Worm (Caenorhabditis elegans) whole organism, L4 larva: ENCODE measurements around the gene C45B2.6.

Experiments
- D1046.2 ChIP-seq: fragments of 200-800 bp; sonication (Bioruptor generic); IDR thresholded peaks from 2 replicates; pipeline ENCODE4 v1.3.6; 2022; ENCODE audit warnings: missing genetic modification characterization, missing compliant biosample characterization
- F10B5.3 ChIP-seq: sonication (generic microtip); optimal IDR thresholded peaks from 2 replicates; lab custom pipeline; 2016; ENCODE audit warnings: mild to moderate bottlenecking, missing genetic modification characterization, missing compliant biosample characterization
- F37D6.2 ChIP-seq: sonication (generic microtip); optimal IDR thresholded peaks from 2 replicates; lab custom pipeline; 2016; ENCODE audit warnings: mild to moderate bottlenecking, missing genetic modification characterization, missing compliant biosample characterization
- Y48G9A.11 ChIP-seq: fragments of 200-800 bp; sonication (Bioruptor generic); IDR thresholded peaks from 2 replicates; pipeline ENCODE4 v1.3.6; 2022; ENCODE audit warnings: missing genetic modification reagents, missing genetic modification characterization, missing compliant biosample characterization
- attf-4 ChIP-seq: sonication (generic microtip); optimal IDR thresholded peaks from 3 replicates; lab custom pipeline; 2017; ENCODE audit warnings: missing biosample characterization, missing genetic modification characterization
- ceh-20 ChIP-seq: fragments of 200-800 bp; sonication (Bioruptor generic); IDR thresholded peaks from 2 replicates; pipeline ENCODE4 v1.3.6; 2022; ENCODE audit warnings: missing genetic modification reagents, missing genetic modification characterization, missing compliant biosample characterization
- ceh-32 ChIP-seq: sonication (generic microtip); optimal IDR thresholded peaks from 2 replicates; lab custom pipeline; 2016; ENCODE audit warnings: mild to moderate bottlenecking, missing genetic modification characterization, missing compliant biosample characterization; ENCODE audit not compliant: poor library complexity
- ces-1 ChIP-seq: fragments of 150-350 bp; sonication (generic microtip); optimal IDR thresholded peaks from 4 replicates; lab custom pipeline; 2014; ENCODE audit warnings: missing biosample characterization, missing genetic modification reagents, missing genetic modification characterization
- cey-2 ChIP-seq: sonication (generic microtip); optimal IDR thresholded peaks from 3 replicates; lab custom pipeline; 2017; ENCODE audit warnings: missing genetic modification characterization, mild to moderate bottlenecking, missing compliant biosample characterization, antibody characterized with exemption, borderline replicate concordance; ENCODE audit not compliant: insufficient read depth
- ctbp-1 ChIP-seq: fragments of 200-800 bp; sonication (Bioruptor generic); IDR thresholded peaks from 2 replicates; pipeline ENCODE4 v1.3.6; 2022; ENCODE audit warnings: missing genetic modification reagents, missing genetic modification characterization, missing compliant biosample characterization
- dmd-6 ChIP-seq: fragments of 200-800 bp; sonication (Bioruptor generic); IDR thresholded peaks from 2 replicates; pipeline ENCODE4 v1.3.6; 2022; ENCODE audit warnings: missing genetic modification reagents, missing genetic modification characterization, missing compliant biosample characterization
- dpl-1 ChIP-seq: fragments of 150-350 bp; optimal IDR thresholded peaks from 2 replicates; lab custom pipeline; 2014; ENCODE audit warnings: missing biosample characterization, missing genetic modification reagents, missing genetic modification characterization
- dve-1 ChIP-seq: sonication (generic microtip); optimal IDR thresholded peaks from 2 replicates; lab custom pipeline; 2017; ENCODE audit warnings: antibody characterized with exemption, mild to moderate bottlenecking, missing genetic modification characterization, missing compliant biosample characterization; ENCODE audit not compliant: insufficient read depth
- egl-43 ChIP-seq: fragments of 200-800 bp; sonication (Bioruptor generic); IDR thresholded peaks from 2 replicates; pipeline ENCODE4 v1.3.6; 2022; ENCODE audit warnings: missing genetic modification reagents, missing genetic modification characterization, missing compliant biosample characterization
- hif-1 ChIP-seq, 2 experiments: sonication (generic microtip); optimal IDR thresholded peaks; 2 replicates each; lab custom pipeline; 2016 to 2017; ENCODE audit warnings: missing compliant biosample characterization in 2 of 2, missing genetic modification characterization in 2 of 2, missing genetic modification reagents in 2 of 2, missing genotype in 2 of 2, mild to moderate bottlenecking in 1 of 2
- hlh-11 ChIP-seq: fragments of 200-800 bp; sonication (Bioruptor generic); optimal IDR thresholded peaks from 2 replicates; lab custom pipeline; 2018; ENCODE audit warnings: mild to moderate bottlenecking, missing genetic modification characterization, missing compliant biosample characterization
- lim-7 ChIP-seq: fragments of 200-800 bp; sonication (Bioruptor generic); IDR thresholded peaks from 2 replicates; pipeline ENCODE4 v1.3.6; 2022; ENCODE audit warnings: missing genetic modification characterization, missing compliant biosample characterization
- lin-39 ChIP-seq: fragments of 150-350 bp; optimal IDR thresholded peaks from 2 replicates; lab custom pipeline; 2014; ENCODE audit warnings: missing biosample characterization, missing genetic modification reagents, missing genetic modification characterization
- lir-3 ChIP-seq: sonication (generic microtip); optimal IDR thresholded peaks from 2 replicates; lab custom pipeline; 2016; ENCODE audit warnings: mild to moderate bottlenecking, missing genetic modification characterization, missing compliant biosample characterization
- lsy-2 ChIP-seq, 2 experiments: fragments of 150-350 bp in 1 of 2; sonication (generic microtip) in 1 of 2; optimal IDR thresholded peaks; 2 replicates each; lab custom pipeline; 2014 to 2017; ENCODE audit warnings: missing biosample characterization in 2 of 2, missing genetic modification characterization in 2 of 2
- mep-1 ChIP-seq: fragments of 150-350 bp; sonication (generic microtip); optimal IDR thresholded peaks from 3 replicates; lab custom pipeline; 2014; ENCODE audit warnings: missing biosample characterization, missing genetic modification characterization
- mxl-2 ChIP-seq: fragments of 200-800 bp; sonication (Bioruptor generic); conservative IDR thresholded peaks from 2 replicates; pipeline ENCODE4 v1.3.6; 2022; ENCODE audit warnings: missing genetic modification reagents, missing genetic modification characterization, missing compliant biosample characterization
- nhr-102 ChIP-seq: sonication (generic microtip); optimal IDR thresholded peaks from 2 replicates; lab custom pipeline; 2016; ENCODE audit warnings: mild to moderate bottlenecking, missing genetic modification characterization, moderate library complexity, missing compliant biosample characterization
- nhr-237 ChIP-seq: sonication (generic microtip); optimal IDR thresholded peaks from 2 replicates; lab custom pipeline; 2017; ENCODE audit warnings: missing biosample characterization, missing genetic modification characterization
- nhr-28 ChIP-seq: fragments of 150-350 bp; optimal IDR thresholded peaks from 2 replicates; lab custom pipeline; 2014; ENCODE audit warnings: missing biosample characterization, missing genetic modification characterization
- nhr-41 ChIP-seq: fragments of 200-800 bp; sonication (Bioruptor generic); IDR thresholded peaks from 2 replicates; pipeline ENCODE4 v1.3.6; 2022; ENCODE audit warnings: missing genetic modification reagents, missing genetic modification characterization, missing compliant biosample characterization
- nhr-42 ChIP-seq: fragments of 200-800 bp; sonication (Bioruptor generic); IDR thresholded peaks from 2 replicates; pipeline ENCODE4 v1.3.6; 2022; ENCODE audit warnings: missing genetic modification characterization, missing compliant biosample characterization
- nhr-77 ChIP-seq: fragments of 150-350 bp; optimal IDR thresholded peaks from 2 replicates; lab custom pipeline; 2014; ENCODE audit warnings: missing biosample characterization, missing genetic modification characterization
- pha-4 ChIP-seq, 2 experiments: fragments of 150-350 bp in 1 of 2; fragments of 200-800 bp in 1 of 2; sonication (Bioruptor generic) in 1 of 2; IDR thresholded peaks in 1 of 2; optimal IDR thresholded peaks in 1 of 2; 2 replicates each; pipeline versions ENCODE4 v1.3.6 to Lab custom; 2014 to 2022; ENCODE audit warnings: missing genetic modification characterization in 2 of 2, missing genetic modification reagents in 2 of 2, missing biosample characterization in 1 of 2, missing compliant biosample characterization in 1 of 2
- php-3 ChIP-seq: fragments of 200-800 bp; sonication (Bioruptor generic); IDR thresholded peaks from 2 replicates; pipeline ENCODE4 v1.3.6; 2022; ENCODE audit warnings: missing genetic modification reagents, missing genetic modification characterization, missing compliant biosample characterization
- pqm-1 ChIP-seq: sonication (generic microtip); optimal IDR thresholded peaks from 2 replicates; lab custom pipeline; 2017; ENCODE audit warnings: missing biosample characterization, missing genetic modification characterization
- saeg-2 ChIP-seq: fragments of 200-800 bp; sonication (Bioruptor generic); IDR thresholded peaks from 2 replicates; pipeline ENCODE4 v1.3.6; 2022; ENCODE audit warnings: missing genetic modification reagents, missing genetic modification characterization, missing compliant biosample characterization
- set-16 ChIP-seq: fragments of 200-800 bp; sonication (Bioruptor generic); IDR thresholded peaks from 2 replicates; pipeline ENCODE4 v1.3.6; 2022; ENCODE audit warnings: missing genetic modification reagents, missing genetic modification characterization, missing compliant biosample characterization
- skn-1 ChIP-seq: fragments of 150-350 bp; optimal IDR thresholded peaks from 2 replicates; lab custom pipeline; 2014; ENCODE audit warnings: missing biosample characterization, missing genetic modification characterization
- snpc-1.2 ChIP-seq: fragments of 200-800 bp; sonication (Bioruptor generic); IDR thresholded peaks from 2 replicates; pipeline ENCODE4 v1.3.6; 2022; ENCODE audit warnings: missing genetic modification reagents, missing genetic modification characterization, missing compliant biosample characterization
- snpc-4 ChIP-seq: fragments of 150-350 bp; optimal IDR thresholded peaks from 2 replicates; lab custom pipeline; 2014; ENCODE audit warnings: missing biosample characterization, missing genetic modification characterization
- spr-3 ChIP-seq: fragments of 200-800 bp; sonication (Bioruptor generic); optimal IDR thresholded peaks from 2 replicates; lab custom pipeline; 2018; ENCODE audit warnings: mild to moderate bottlenecking, missing genetic modification characterization, missing compliant biosample characterization
- tra-1 ChIP-seq: fragments of 200-800 bp; sonication (Bioruptor generic); IDR thresholded peaks from 2 replicates; pipeline ENCODE4 v1.3.6; 2022; ENCODE audit warnings: missing genetic modification reagents, missing genetic modification characterization, missing compliant biosample characterization
- unc-39 ChIP-seq: sonication (generic microtip); optimal IDR thresholded peaks from 2 replicates; lab custom pipeline; 2017; ENCODE audit warnings: missing biosample characterization, missing genetic modification characterization
- vab-7 ChIP-seq: fragments of 200-800 bp; sonication (Bioruptor generic); IDR thresholded peaks from 2 replicates; pipeline ENCODE4 v1.3.6; 2022; ENCODE audit warnings: missing genetic modification reagents, missing genetic modification characterization, missing compliant biosample characterization
- zag-1 ChIP-seq: fragments of 150-350 bp; optimal IDR thresholded peaks from 2 replicates; lab custom pipeline; 2014; ENCODE audit warnings: missing biosample characterization, missing genetic modification characterization
- zip-11 ChIP-seq: fragments of 200-800 bp; sonication (Bioruptor generic); IDR thresholded peaks from 2 replicates; pipeline ENCODE4 v1.3.6; 2022; ENCODE audit warnings: missing genetic modification characterization, missing compliant biosample characterization
- zip-2 ChIP-seq: fragments of 150-350 bp; optimal IDR thresholded peaks from 2 replicates; lab custom pipeline; 2014; ENCODE audit warnings: missing biosample characterization, missing genetic modification characterization

C45B2.6 gene

DNA sequence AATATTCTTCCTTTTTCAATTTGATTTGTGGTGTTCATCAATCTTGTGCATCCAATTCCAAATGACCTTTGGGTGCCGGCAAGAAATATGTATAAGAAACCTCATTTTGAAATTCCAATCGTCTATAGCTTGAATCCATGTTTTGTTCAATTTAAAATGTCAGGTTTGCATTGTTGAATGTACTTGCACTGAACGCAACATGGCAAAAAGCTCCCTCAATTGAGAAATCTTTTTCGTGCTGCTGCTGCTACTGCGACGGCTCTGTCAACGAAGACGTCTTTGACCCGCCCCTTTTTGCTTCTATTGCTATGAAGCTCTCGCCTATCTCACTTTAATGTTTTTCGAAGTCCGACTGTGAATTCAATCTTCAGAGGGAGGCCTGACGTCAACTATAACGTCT, 22.5 kb downstream of the C45B2.6 start, which contains the start of gene lgc-58:
lgc-58 (plus strand) TSS at position 301 of the 400 bp plus-strand sequence.
- TF ChIP-seq dpl-1 (GFP tag; lab: Kevin White, UChicago) = no peak
- TF ChIP-seq ces-1 (GFP tag; lab: Kevin White, UChicago) = no peak
- no peak for TF ChIP-seq nhr-41 (GFP tag; lab: Robert Waterston, UW)
- TF ChIP-seq nhr-237 = no peak
- TF ChIP-seq unc-39 (tag; lab: Kevin White, UChicago) = no peak
- no peak for TF ChIP-seq zag-1
- no peak for TF ChIP-seq saeg-2
- TF ChIP-seq cey-2 (tag; lab: Kevin White, UChicago) = no peak

DNA sequence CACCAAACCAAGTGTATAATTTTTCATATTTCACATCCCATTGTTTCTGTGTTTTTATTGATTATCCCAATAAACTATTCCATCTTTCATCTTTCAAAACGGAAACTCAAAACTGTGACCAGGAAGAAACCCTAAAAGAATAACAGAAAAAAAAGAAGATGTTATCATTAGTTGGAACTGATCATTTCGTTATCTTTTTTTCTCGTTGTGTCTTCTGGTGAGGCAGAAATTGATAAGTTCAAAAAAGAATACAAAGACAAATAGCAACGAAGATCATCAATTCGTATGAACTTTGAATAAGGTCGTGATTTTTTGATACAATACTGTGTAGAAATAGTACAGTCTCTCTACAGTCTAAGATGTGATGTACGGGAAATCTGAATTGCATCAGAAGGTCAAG, 29.1 kb downstream of the C45B2.6 start:
- TF ChIP-seq hif-1 (tag; optimal IDR thresholded peaks at IDR 0.05; lab: Kevin White, UChicago) (no peak), egl-43 (no peak), vab-7 (GFP tag; lab: Robert Waterston, UW) (no peak), nhr-41 (GFP tag; lab: Robert Waterston, UW) (no peak), tra-1 (GFP tag; lab: Robert Waterston, UW) (0 out of 2 replicates have a peak, but pooled peaks have one; percentile 30), pqm-1 (tag; lab: Kevin White, UChicago) (peak; percentile 40), dpl-1 (GFP tag; lab: Kevin White, UChicago) (no peak), skn-1 (tag; lab: Kevin White, UChicago) (no peak), F10B5.3 (tag; lab: Kevin White, UChicago) (no peak), nhr-237 (no peak), lsy-2 (tag; optimal IDR thresholded peaks at IDR 0.05; lab: Kevin White, UChicago) (no peak), unc-39 (tag; lab: Kevin White, UChicago) (no peak), F37D6.2 (no peak), lin-39 (no peak), nhr-77 (tag; lab: Kevin White, UChicago) (peak; percentile 7), ctbp-1 (no peak), snpc-4 (tag; lab: Kevin White, UChicago) (no peak), nhr-28 (tag; lab: Kevin White, UChicago) (peak; percentile 81), nhr-102 (tag; lab: Kevin White, UChicago) (no peak), ceh-20 (no peak), pha-4 (GFP tag; IDR thresholded peaks at IDR 0.05; lab: Robert Waterston, UW) (no peak), pha-4 (tag; optimal IDR thresholded peaks at IDR 0.05; lab: Kevin White, UChicago) (no peak), Y48G9A.11 (no peak), zip-11 (GFP tag; lab: Robert Waterston, UW) (no peak), php-3 (GFP tag; lab: Robert Waterston, UW) (no peak), hlh-11 (peak; percentile 3), dmd-6 (GFP tag; lab: Robert Waterston, UW) (peak; percentile 48; the same call in 1 of the 2 replicates), mep-1 (tag; lab: Kevin White, UChicago) (no peak), mxl-2 (GFP tag; lab: Robert Waterston, UW) (no peak)

DNA sequence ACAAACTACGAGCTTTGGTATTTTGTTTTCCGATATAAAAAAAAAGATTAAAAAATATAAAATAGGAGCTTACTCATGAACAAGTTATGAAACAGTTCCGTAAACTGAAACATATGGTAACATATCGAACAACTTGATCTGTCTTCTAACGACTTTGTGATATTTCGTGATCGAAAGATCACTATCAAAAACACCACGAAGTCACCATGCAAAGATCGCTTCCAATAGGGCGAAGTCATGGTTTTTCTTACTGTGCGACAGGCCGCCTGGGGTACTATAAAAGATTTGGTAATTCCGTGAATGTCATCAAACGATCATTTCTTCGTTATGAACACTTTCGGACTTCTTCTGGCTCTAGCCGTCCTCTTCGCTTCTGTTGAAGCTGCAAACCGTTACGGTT, 30.0 kb downstream of the C45B2.6 start, which contains the start of gene C45B2.3:
C45B2.3 (plus strand) TSS at position 301 of the 400 bp plus-strand sequence.
- TF ChIP-seq lim-7 (GFP tag; lab: Robert Waterston, UW) (no peak), snpc-1.2 (GFP tag; lab: Robert Waterston, UW) (no peak), attf-4 (tag; lab: Kevin White, UChicago) (no peak), D1046.2 (GFP tag; lab: Robert Waterston, UW) (no peak), lir-3 (no peak), dve-1 (no peak), nhr-28 (tag; lab: Kevin White, UChicago) (no peak), mxl-2 (GFP tag; lab: Robert Waterston, UW) (no peak), zip-2 (tag; lab: Kevin White, UChicago) (no peak), spr-3 (GFP tag; lab: Kevin White, UChicago) (no peak), nhr-42 (no peak), set-16 (GFP tag; lab: Robert Waterston, UW) (no peak), nhr-41 (GFP tag; lab: Robert Waterston, UW) (no peak), ceh-32 (no peak)
